Worm (Caenorhabditis elegans) whole organism, L4 larva: ENCODE results near the gene ZK1098.2.

Experiments used
- F26F4.8 ChIP-seq: fragments of 200-800 bp; sonication (Bioruptor generic); conservative IDR thresholded peaks from 2 replicates; pipeline ENCODE4 v1.3.6; 2022; ENCODE audit warnings: missing genetic modification characterization, missing compliant biosample characterization
- F37D6.2 ChIP-seq: sonication (generic microtip); optimal IDR thresholded peaks from 2 replicates; lab custom pipeline; 2016; ENCODE audit warnings: mild to moderate bottlenecking, missing genetic modification characterization, missing compliant biosample characterization
- F44E2.7 ChIP-seq: fragments of 200-800 bp; sonication (Bioruptor generic); IDR thresholded peaks from 2 replicates; pipeline ENCODE4 v2.1.2; 2022; ENCODE audit warnings: missing genetic modification characterization, missing compliant biosample characterization
- T26A8.4 ChIP-seq: fragments of 200-800 bp; sonication (Bioruptor generic); IDR thresholded peaks from 2 replicates; pipeline ENCODE4 v1.3.6; 2022; ENCODE audit warnings: missing genetic modification characterization, missing compliant biosample characterization
- Y105C5A.15 ChIP-seq: fragments of 200-800 bp; sonication (Bioruptor generic); IDR thresholded peaks from 2 replicates; pipeline ENCODE4 v1.3.6; 2022; ENCODE audit warnings: missing genetic modification characterization, missing compliant biosample characterization
- ZK337.2 ChIP-seq: fragments of 200-800 bp; sonication (Bioruptor generic); IDR thresholded peaks from 2 replicates; pipeline ENCODE4 v1.3.6; 2022; ENCODE audit warnings: missing genetic modification reagents, missing genetic modification characterization, missing compliant biosample characterization
- ZK546.5 ChIP-seq, 2 experiments: sonication (generic microtip); optimal IDR thresholded peaks; 2 replicates each; lab custom pipeline; 2017; ENCODE audit warnings: missing biosample characterization in 2 of 2, missing genetic modification characterization in 2 of 2
- ama-1 ChIP-seq: fragments of 150-350 bp; optimal IDR thresholded peaks from 2 replicates; lab custom pipeline; 2014; ENCODE audit warnings: inconsistent platforms, mixed read lengths
- arid-1 ChIP-seq: fragments of 200-800 bp; sonication (Bioruptor generic); conservative IDR thresholded peaks from 2 replicates; pipeline ENCODE4 v1.3.6; 2022; ENCODE audit warnings: missing genetic modification reagents, missing genetic modification characterization, missing compliant biosample characterization
- ceh-20 ChIP-seq: fragments of 200-800 bp; sonication (Bioruptor generic); IDR thresholded peaks from 2 replicates; pipeline ENCODE4 v1.3.6; 2022; ENCODE audit warnings: missing genetic modification reagents, missing genetic modification characterization, missing compliant biosample characterization
- daf-12 ChIP-seq: fragments of 150-350 bp; optimal IDR thresholded peaks from 2 replicates; lab custom pipeline; 2014; ENCODE audit warnings: missing biosample characterization, missing genetic modification reagents, missing genetic modification characterization
- daf-19 ChIP-seq: fragments of 200-800 bp; sonication (Bioruptor generic); conservative IDR thresholded peaks from 2 replicates; pipeline ENCODE4 v1.3.6; 2022; ENCODE audit warnings: missing genetic modification characterization, missing compliant biosample characterization
- daf-8 ChIP-seq: fragments of 200-800 bp; sonication (Bioruptor generic); IDR thresholded peaks from 2 replicates; pipeline ENCODE4 v1.3.6; 2022; ENCODE audit warnings: missing genetic modification characterization, missing compliant biosample characterization
- dmd-9 ChIP-seq: fragments of 200-800 bp; sonication (Bioruptor generic); IDR thresholded peaks from 2 replicates; pipeline ENCODE4 v1.3.6; 2022; ENCODE audit warnings: missing genetic modification reagents, missing genetic modification characterization, missing compliant biosample characterization
- egl-43 ChIP-seq: fragments of 200-800 bp; sonication (Bioruptor generic); IDR thresholded peaks from 2 replicates; pipeline ENCODE4 v1.3.6; 2022; ENCODE audit warnings: missing genetic modification reagents, missing genetic modification characterization, missing compliant biosample characterization
- hlh-11 ChIP-seq: fragments of 200-800 bp; sonication (Bioruptor generic); optimal IDR thresholded peaks from 2 replicates; lab custom pipeline; 2018; ENCODE audit warnings: mild to moderate bottlenecking, missing genetic modification characterization, missing compliant biosample characterization
- hlh-30 ChIP-seq: sonication (generic microtip); optimal IDR thresholded peaks from 2 replicates; lab custom pipeline; 2017; ENCODE audit warnings: antibody characterized with exemption, mild to moderate bottlenecking, missing genetic modification characterization, missing compliant biosample characterization; ENCODE audit not compliant: insufficient read depth
- jun-1 ChIP-seq: fragments of 150-350 bp; optimal IDR thresholded peaks from 2 replicates; lab custom pipeline; 2014; ENCODE audit warnings: missing biosample characterization, missing genetic modification reagents, missing genetic modification characterization
- lin-13 ChIP-seq: fragments of 150-350 bp; optimal IDR thresholded peaks from 2 replicates; lab custom pipeline; 2014; ENCODE audit warnings: missing biosample characterization, missing genetic modification reagents, missing genetic modification characterization
- lin-38 ChIP-seq: fragments of 200-800 bp; sonication (Bioruptor generic); IDR thresholded peaks from 2 replicates; pipeline ENCODE4 v1.3.6; 2022; ENCODE audit warnings: missing genetic modification reagents, missing genetic modification characterization, missing compliant biosample characterization
- mes-2 ChIP-seq: sonication (generic microtip); optimal IDR thresholded peaks from 2 replicates; lab custom pipeline; 2016; ENCODE audit warnings: missing genotype, mild to moderate bottlenecking, missing genetic modification characterization, missing compliant biosample characterization; ENCODE audit not compliant: poor library complexity, severe bottlenecking
- mxl-2 ChIP-seq: fragments of 200-800 bp; sonication (Bioruptor generic); conservative IDR thresholded peaks from 2 replicates; pipeline ENCODE4 v1.3.6; 2022; ENCODE audit warnings: missing genetic modification reagents, missing genetic modification characterization, missing compliant biosample characterization
- nhr-237 ChIP-seq: sonication (generic microtip); optimal IDR thresholded peaks from 2 replicates; lab custom pipeline; 2017; ENCODE audit warnings: missing biosample characterization, missing genetic modification characterization
- nhr-28 ChIP-seq: fragments of 150-350 bp; optimal IDR thresholded peaks from 2 replicates; lab custom pipeline; 2014; ENCODE audit warnings: missing biosample characterization, missing genetic modification characterization
- nhr-42 ChIP-seq: fragments of 200-800 bp; sonication (Bioruptor generic); IDR thresholded peaks from 2 replicates; pipeline ENCODE4 v1.3.6; 2022; ENCODE audit warnings: missing genetic modification characterization, missing compliant biosample characterization
- rbr-2 ChIP-seq: sonication (generic microtip); optimal IDR thresholded peaks from 2 replicates; lab custom pipeline; 2016; ENCODE audit warnings: missing genotype, missing genetic modification characterization, missing compliant biosample characterization
- sdz-12 ChIP-seq: fragments of 200-800 bp; sonication (Bioruptor generic); optimal IDR thresholded peaks from 2 replicates; lab custom pipeline; 2018; ENCODE audit warnings: mild to moderate bottlenecking, missing genetic modification characterization, missing compliant biosample characterization
- set-16 ChIP-seq: fragments of 200-800 bp; sonication (Bioruptor generic); IDR thresholded peaks from 2 replicates; pipeline ENCODE4 v1.3.6; 2022; ENCODE audit warnings: missing genetic modification reagents, missing genetic modification characterization, missing compliant biosample characterization
- snpc-1.2 ChIP-seq: fragments of 200-800 bp; sonication (Bioruptor generic); IDR thresholded peaks from 2 replicates; pipeline ENCODE4 v1.3.6; 2022; ENCODE audit warnings: missing genetic modification reagents, missing genetic modification characterization, missing compliant biosample characterization
- snpc-4 ChIP-seq: fragments of 150-350 bp; optimal IDR thresholded peaks from 2 replicates; lab custom pipeline; 2014; ENCODE audit warnings: missing biosample characterization, missing genetic modification characterization
- spr-1 ChIP-seq: sonication (generic microtip); optimal IDR thresholded peaks from 2 replicates; lab custom pipeline; 2016; ENCODE audit warnings: mild to moderate bottlenecking, missing genetic modification characterization, missing compliant biosample characterization
- spr-3 ChIP-seq: fragments of 200-800 bp; sonication (Bioruptor generic); optimal IDR thresholded peaks from 2 replicates; lab custom pipeline; 2018; ENCODE audit warnings: mild to moderate bottlenecking, missing genetic modification characterization, missing compliant biosample characterization
- tra-1 ChIP-seq: fragments of 200-800 bp; sonication (Bioruptor generic); IDR thresholded peaks from 2 replicates; pipeline ENCODE4 v1.3.6; 2022; ENCODE audit warnings: missing genetic modification reagents, missing genetic modification characterization, missing compliant biosample characterization
- unc-62 ChIP-seq, 3 experiments: fragments of 150-350 bp in 1 of 3; sonication (generic microtip); optimal IDR thresholded peaks in 2 of 3; peaks in 1 of 3; 1 replicate in 1 of 3; 2 replicates in 2 of 3; lab custom pipeline; 2014 to 2017; ENCODE audit warnings: missing biosample characterization in 3 of 3, missing genetic modification characterization in 3 of 3, missing genetic modification reagents in 3 of 3, missing genotype in 1 of 3
- zip-11 ChIP-seq: fragments of 200-800 bp; sonication (Bioruptor generic); IDR thresholded peaks from 2 replicates; pipeline ENCODE4 v1.3.6; 2022; ENCODE audit warnings: missing genetic modification characterization, missing compliant biosample characterization
- ztf-11 ChIP-seq: fragments of 150-350 bp; optimal IDR thresholded peaks from 2 replicates; lab custom pipeline; 2014; ENCODE audit warnings: missing biosample characterization, missing genetic modification characterization

ZK1098.2 gene

DNA sequence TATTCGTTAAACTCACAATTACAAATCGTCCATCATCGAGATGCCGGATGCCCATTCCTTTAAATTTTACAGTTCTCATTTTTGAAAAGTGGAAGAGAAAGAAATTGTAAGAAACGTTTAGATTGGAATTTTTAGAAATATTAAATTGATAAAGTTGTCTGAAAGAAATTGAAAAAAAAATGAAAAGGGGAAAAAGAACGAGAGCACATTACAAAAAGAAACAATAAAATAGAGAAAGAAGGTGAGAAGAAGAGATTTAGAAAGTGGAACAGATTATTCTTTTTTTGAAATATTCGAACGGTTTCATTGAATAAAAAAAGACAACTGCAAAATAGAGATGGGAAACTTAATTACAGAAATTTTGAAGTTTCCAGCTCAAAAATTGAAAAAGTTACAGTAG lies 32.2 kb downstream of the ZK1098.2 start, which contains the start of gene C48B4.8:
Gene C48B4.8 (minus strand): TSS at position 101 of the 400 bp plus-strand sequence.
- no peak for TF ChIP-seq nhr-28 (tag; lab: Kevin White, UChicago)
- no peak for TF ChIP-seq dmd-9
- no peak for TF ChIP-seq sdz-12 (GFP tag; lab: Kevin White, UChicago)
- TF ChIP-seq jun-1 = no peak
- TF ChIP-seq hlh-11 (tag; lab: Kevin White, UChicago) = no peak
- no peak for TF ChIP-seq F44E2.7 (GFP tag; lab: Robert Waterston, UW)
- TF ChIP-seq nhr-42 (GFP tag; lab: Robert Waterston, UW) = no peak
- TF ChIP-seq, all 104 proteins: peak for 0

DNA sequence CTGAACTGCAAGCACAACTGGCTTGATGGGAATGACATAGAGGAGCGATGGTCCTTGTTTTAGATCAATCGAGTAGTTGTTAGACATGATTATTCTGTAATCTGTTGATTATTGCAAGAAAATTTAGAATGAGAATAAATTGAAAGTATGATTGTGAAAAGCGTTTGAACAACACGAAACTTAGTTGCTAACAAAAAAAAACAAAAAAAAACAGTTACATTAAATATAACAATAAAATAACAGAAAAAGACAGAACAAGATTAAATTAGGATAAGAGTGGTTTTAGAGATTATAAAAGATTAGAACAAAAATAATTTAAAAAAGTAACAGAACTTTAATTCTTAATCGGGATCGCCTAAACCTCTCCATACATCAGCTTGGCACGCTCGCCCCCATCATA lies 34.3 kb downstream of the ZK1098.2 start, which contains the start of gene C48B4.9:
Gene C48B4.9 (minus strand): TSS at position 101 of the 400 bp plus-strand sequence.
- TF ChIP-seq T26A8.4 (GFP tag; lab: Robert Waterston, UW) (no peak), Y105C5A.15 (no peak), nhr-237 (no peak), hlh-30 (no peak), snpc-1.2 (no peak), daf-19 (no peak), hlh-11 (tag; lab: Kevin White, UChicago) (no peak), rbr-2 (no peak), ZK546.5 (tag; optimal IDR thresholded peaks at IDR 0.05; lab: Kevin White, UChicago) (no peak), spr-1 (tag; lab: Kevin White, UChicago) (no peak), lin-13 (GFP tag; lab: Kevin White, UChicago) (no peak), daf-12 (no peak), ama-1 (lab: Kevin White, UChicago) (no peak), zip-11 (GFP tag; lab: Robert Waterston, UW) (no peak), ceh-20 (GFP tag; lab: Robert Waterston, UW) (no peak), F44E2.7 (GFP tag; lab: Robert Waterston, UW) (no peak), F26F4.8 (GFP tag; lab: Robert Waterston, UW) (no peak)

- TF ChIP-seq dmd-9 (no peak), jun-1 (no peak), spr-3 (GFP tag; lab: Kevin White, UChicago) (no peak), mes-2 (tag; lab: Kevin White, UChicago) (no peak), lin-38 (GFP tag; lab: Robert Waterston, UW) (no peak), snpc-1.2 (no peak), egl-43 (GFP tag; lab: Robert Waterston, UW) (no peak)
These were observed 35.5 kb downstream of the ZK1098.2 start, which contains the start of gene C48B4.10 for ce11 chrIII:9564410-9564809. Gene C48B4.10 (minus strand): TSS chrIII:9564510.

ce11 chrIII:9565973-9566372 lies 37.0 kb downstream of the ZK1098.2 start, which contains the start of gene C48B4.11:
Gene C48B4.11 (minus strand): TSS chrIII:9566115.
- TF ChIP-seq spr-3 (GFP tag; lab: Kevin White, UChicago) = no peak
- TF ChIP-seq arid-1 (GFP tag; lab: Robert Waterston, UW) = no peak
- no peak for TF ChIP-seq snpc-4 (tag; lab: Kevin White, UChicago)
- no peak for TF ChIP-seq tra-1
- TF ChIP-seq mxl-2 = no peak
- TF ChIP-seq ZK337.2 = no peak
- no peak for TF ChIP-seq daf-8 (GFP tag; lab: Robert Waterston, UW)
- TF ChIP-seq set-16 (GFP tag; lab: Robert Waterston, UW) = no peak
- TF ChIP-seq dmd-9 = no peak
- no peak for TF ChIP-seq nhr-42 (GFP tag; lab: Robert Waterston, UW)
- TF ChIP-seq unc-62 (GFP tag; optimal IDR thresholded peaks at IDR 0.05 in 1 of 2; lab: Kevin White, UChicago) = no peak
- no peak for TF ChIP-seq unc-62 (tag; optimal IDR thresholded peaks at IDR 0.05; lab: Kevin White, UChicago)
- no peak for TF ChIP-seq F37D6.2 (tag; lab: Kevin White, UChicago)
- no peak for TF ChIP-seq ztf-11 (tag; lab: Kevin White, UChicago)
